Fruit fly (Drosophila melanogaster) whole organism, embryonic: Measurements from ENCODE around the gene Rab9D.
A peak's percentile ranks its signal among the peaks of the same experiment; 100 is the strongest.

Experiments
- ATbp ChIP-seq: fragments of 200-800 bp; sonication (Bioruptor generic); optimal IDR thresholded peaks from 2 replicates; lab custom pipeline; 2017; ENCODE audit warnings: missing biosample characterization, mild to moderate bottlenecking, missing genetic modification characterization, missing genetic modification reagents
- Aef1 ChIP-seq: fragments of 200-800 bp; sonication (Bioruptor generic); IDR thresholded peaks from 3 replicates; pipeline ENCODE4 v1.3.6; 2022; ENCODE audit warnings: missing biosample characterization, missing genetic modification characterization
- BEAF-32 ChIP-seq: fragments of 200-800 bp; sonication (Bioruptor generic); optimal IDR thresholded peaks from 3 replicates; lab custom pipeline; 2017; ENCODE audit warnings: missing biosample characterization, missing genetic modification characterization, mild to moderate bottlenecking, moderate library complexity, missing genetic modification reagents
- CG10147 ChIP-seq: fragments of 200-800 bp; sonication (Bioruptor generic); optimal IDR thresholded peaks from 2 replicates; lab custom pipeline; 2019; ENCODE audit warnings: missing biosample characterization, mild to moderate bottlenecking, missing genetic modification characterization, moderate library complexity
- CG10267 ChIP-seq: fragments of 200-800 bp; sonication (Bioruptor generic); optimal IDR thresholded peaks from 2 replicates; lab custom pipeline; 2018; ENCODE audit warnings: missing biosample characterization, mild to moderate bottlenecking, missing genetic modification characterization, moderate library complexity
- CG10321 ChIP-seq: fragments of 200-800 bp; sonication (Bioruptor generic); IDR thresholded peaks from 2 replicates; pipeline ENCODE4 v1.3.6; 2022; ENCODE audit warnings: missing biosample characterization, missing genetic modification characterization
- CG12659 ChIP-seq: fragments of 200-800 bp; sonication (Bioruptor generic); optimal IDR thresholded peaks from 3 replicates; lab custom pipeline; 2017; ENCODE audit warnings: mild to moderate bottlenecking, missing biosample characterization, missing genetic modification reagents, missing genetic modification characterization
- CG14667 ChIP-seq: fragments of 200-800 bp; sonication (Bioruptor generic); IDR thresholded peaks from 2 replicates; pipeline ENCODE4 v1.3.6; 2022; ENCODE audit warnings: missing biosample characterization, missing genetic modification characterization
- CG1602 ChIP-seq: fragments of 200-800 bp; sonication (Bioruptor generic); optimal IDR thresholded peaks from 3 replicates; lab custom pipeline; 2016; ENCODE audit warnings: missing biosample characterization, missing genetic modification characterization
- CG2889 ChIP-seq: fragments of 200-800 bp; sonication (Bioruptor generic); IDR thresholded peaks from 3 replicates; pipeline ENCODE4 v1.3.6; 2022; ENCODE audit warnings: missing biosample characterization, missing genetic modification characterization
- CG30403 ChIP-seq: fragments of 200-800 bp; sonication (Bioruptor generic); optimal IDR thresholded peaks from 3 replicates; lab custom pipeline; 2016; ENCODE audit warnings: missing biosample characterization, missing genetic modification characterization
- CG5180 ChIP-seq: fragments of 200-800 bp; sonication (Bioruptor generic); optimal IDR thresholded peaks from 3 replicates; lab custom pipeline; 2017; ENCODE audit warnings: missing biosample characterization, missing genetic modification characterization, mild to moderate bottlenecking, moderate library complexity, missing genetic modification reagents
- CG6813 ChIP-seq: fragments of 200-800 bp; sonication (Bioruptor generic); optimal IDR thresholded peaks from 2 replicates; lab custom pipeline; 2017; ENCODE audit warnings: missing biosample characterization, missing genetic modification characterization, mild to moderate bottlenecking, moderate library complexity, missing genetic modification reagents
- CG7372 ChIP-seq: fragments of 200-800 bp; sonication (Bioruptor generic); IDR thresholded peaks from 2 replicates; pipeline ENCODE4 v1.3.6; 2022; ENCODE audit warnings: missing biosample characterization, missing genetic modification characterization
- CG7745 ChIP-seq: fragments of 200-800 bp; sonication (Bioruptor generic); optimal IDR thresholded peaks from 2 replicates; lab custom pipeline; 2018; ENCODE audit warnings: missing biosample characterization, mild to moderate bottlenecking, missing genetic modification characterization, moderate library complexity
- CG9797 ChIP-seq: fragments of 200-800 bp; sonication (Bioruptor generic); optimal IDR thresholded peaks from 3 replicates; lab custom pipeline; 2018; ENCODE audit warnings: missing biosample characterization, mild to moderate bottlenecking, missing genetic modification characterization
- CG9876 ChIP-seq: fragments of 200-800 bp; sonication (Bioruptor generic); optimal IDR thresholded peaks from 2 replicates; lab custom pipeline; 2016; ENCODE audit warnings: missing biosample characterization, missing genetic modification characterization
- CrebB ChIP-seq: fragments of 200-800 bp; sonication (Bioruptor generic); optimal IDR thresholded peaks from 3 replicates; lab custom pipeline; 2018; ENCODE audit warnings: missing biosample characterization, mild to moderate bottlenecking, missing genetic modification characterization
- D19A ChIP-seq: fragments of 200-800 bp; optimal IDR thresholded peaks from 3 replicates; lab custom pipeline; 2019; ENCODE audit warnings: missing biosample characterization, mild to moderate bottlenecking, missing genetic modification characterization, moderate library complexity
- Dip2 ChIP-seq: fragments of 200-800 bp; sonication (Bioruptor generic); IDR thresholded peaks from 2 replicates; pipeline ENCODE4 v1.3.6; 2022; ENCODE audit warnings: missing biosample characterization, missing genetic modification characterization
- Eip74EF ChIP-seq, 2 experiments: fragments of 200-800 bp in 1 of 2; fragments of >200 bp in 1 of 2; sonication (Bioruptor generic) in 1 of 2; optimal IDR thresholded peaks; 2 replicates each; lab custom pipeline; 2017 to 2019; ENCODE audit warnings: missing biosample characterization in 2 of 2, missing genetic modification characterization in 2 of 2, mild to moderate bottlenecking in 1 of 2, moderate library complexity in 1 of 2
- Elba2 ChIP-seq: fragments of 200-800 bp; sonication (Bioruptor generic); optimal IDR thresholded peaks from 3 replicates; lab custom pipeline; 2016; ENCODE audit warnings: missing biosample characterization, missing genetic modification characterization
- Gsc ChIP-seq: fragments of 200-800 bp; sonication (Bioruptor generic); IDR thresholded peaks from 2 replicates; pipeline ENCODE4 v1.3.6; 2022; ENCODE audit warnings: missing biosample characterization, missing genetic modification characterization
- HLH3B ChIP-seq: fragments of 200-800 bp; sonication (Bioruptor generic); IDR thresholded peaks from 2 replicates; pipeline ENCODE4 v1.3.6; 2022; ENCODE audit warnings: missing biosample characterization, missing genetic modification characterization
- Hmx ChIP-seq: fragments of 200-800 bp; sonication (Bioruptor generic); optimal IDR thresholded peaks from 2 replicates; lab custom pipeline; 2016; ENCODE audit warnings: missing biosample characterization, missing genetic modification characterization
- Lhr ChIP-seq: fragments of 200-800 bp; sonication (Bioruptor generic); optimal IDR thresholded peaks from 3 replicates; lab custom pipeline; 2017; ENCODE audit warnings: mild to moderate bottlenecking, missing biosample characterization, missing genetic modification reagents, missing genetic modification characterization
- Mad ChIP-seq: fragments of 200-800 bp; sonication (Bioruptor generic); optimal IDR thresholded peaks from 2 replicates; lab custom pipeline; 2016; ENCODE audit warnings: missing biosample characterization, missing genetic modification characterization
- NfI ChIP-seq: fragments of 200-800 bp; sonication (Bioruptor generic); optimal IDR thresholded peaks from 3 replicates; lab custom pipeline; 2018; ENCODE audit warnings: missing biosample characterization, mild to moderate bottlenecking, missing genetic modification characterization, moderate library complexity
- Pdp1 ChIP-seq, 2 experiments: fragments of 200-800 bp; sonication (Bioruptor generic); optimal IDR thresholded peaks; 3 replicates each; lab custom pipeline; 2016; ENCODE audit warnings: missing biosample characterization in 2 of 2, missing genetic modification characterization in 2 of 2, mild to moderate bottlenecking in 1 of 2, moderate library complexity in 1 of 2
- ab ChIP-seq: fragments of 200-800 bp; sonication (Bioruptor generic); optimal IDR thresholded peaks from 2 replicates; lab custom pipeline; 2016; ENCODE audit warnings: missing biosample characterization, missing genetic modification characterization
- bigmax ChIP-seq: fragments of 200-800 bp; sonication (Bioruptor generic); optimal IDR thresholded peaks from 2 replicates; lab custom pipeline; 2018; ENCODE audit warnings: missing biosample characterization, mild to moderate bottlenecking, missing genetic modification characterization
- chif ChIP-seq, 2 experiments: fragments of 200-800 bp; sonication (Bioruptor generic); optimal IDR thresholded peaks; 3 replicates each; lab custom pipeline; 2016; ENCODE audit warnings: missing biosample characterization in 2 of 2, missing genetic modification characterization in 2 of 2
- chinmo ChIP-seq: fragments of 200-800 bp; sonication (Bioruptor generic); IDR thresholded peaks from 4 replicates; pipeline ENCODE4 v1.3.6; 2022; ENCODE audit warnings: missing biosample characterization, missing genetic modification characterization; ENCODE audit not compliant: partially characterized antibody
- chm ChIP-seq: fragments of 200-800 bp; sonication (Bioruptor generic); IDR thresholded peaks from 2 replicates; pipeline ENCODE4 v1.3.6; 2022; ENCODE audit warnings: missing biosample characterization, missing genetic modification characterization
- danr ChIP-seq: fragments of 200-800 bp; sonication (Bioruptor generic); IDR thresholded peaks from 2 replicates; pipeline ENCODE4 v1.3.6; 2022; ENCODE audit warnings: missing biosample characterization, missing genetic modification characterization
- dm ChIP-seq: fragments of 200-800 bp; sonication (Bioruptor generic); optimal IDR thresholded peaks from 3 replicates; lab custom pipeline; 2016; ENCODE audit warnings: missing biosample characterization, missing genetic modification characterization
- esg ChIP-seq: fragments of 200-800 bp; sonication (Bioruptor generic); conservative IDR thresholded peaks from 2 replicates; pipeline ENCODE4 v1.3.6; 2022; ENCODE audit warnings: missing biosample characterization, missing genetic modification characterization
- lilli ChIP-seq: fragments of 200-800 bp; sonication (Bioruptor generic); optimal IDR thresholded peaks from 3 replicates; lab custom pipeline; 2016; ENCODE audit warnings: missing biosample characterization, missing genetic modification characterization
- nerfin-2 ChIP-seq: fragments of 200-800 bp; sonication (Bioruptor generic); IDR thresholded peaks from 2 replicates; pipeline ENCODE4 v1.3.6; 2022; ENCODE audit warnings: missing biosample characterization, missing genetic modification characterization; ENCODE audit not compliant: partially characterized antibody
- odd ChIP-seq: fragments of 200-800 bp; sonication (Bioruptor generic); optimal IDR thresholded peaks from 2 replicates; lab custom pipeline; 2017; ENCODE audit warnings: missing biosample characterization, mild to moderate bottlenecking, missing genetic modification characterization
- onecut ChIP-seq: fragments of 200-800 bp; sonication (Bioruptor generic); IDR thresholded peaks from 2 replicates; pipeline ENCODE4 v1.3.6; 2022; ENCODE audit warnings: missing biosample characterization, missing genetic modification characterization
- org-1 ChIP-seq: fragments of 200-800 bp; sonication (Bioruptor generic); optimal IDR thresholded peaks from 2 replicates; lab custom pipeline; 2017; ENCODE audit warnings: missing biosample characterization, missing genetic modification characterization
- otp ChIP-seq: fragments of 200-800 bp; sonication (Bioruptor generic); IDR thresholded peaks from 3 replicates; pipeline ENCODE4, ENCODE4 v1.3.6; 2022; ENCODE audit warnings: missing biosample characterization, missing genetic modification characterization
- pfk ChIP-seq: fragments of 200-800 bp; sonication (Bioruptor generic); optimal IDR thresholded peaks from 2 replicates; lab custom pipeline; 2018; ENCODE audit warnings: missing biosample characterization, mild to moderate bottlenecking, missing genetic modification characterization, moderate library complexity
- repo ChIP-seq: fragments of 200-800 bp; sonication (Bioruptor generic); optimal IDR thresholded peaks from 2 replicates; lab custom pipeline; 2016; ENCODE audit warnings: missing biosample characterization, missing genetic modification characterization
- sima ChIP-seq: fragments of 200-800 bp; sonication (Bioruptor generic); optimal IDR thresholded peaks from 2 replicates; lab custom pipeline; 2016; ENCODE audit warnings: missing biosample characterization, missing genetic modification characterization
- ssp ChIP-seq: fragments of 200-800 bp; sonication (Bioruptor generic); IDR thresholded peaks from 2 replicates; pipeline ENCODE4 v1.3.6; 2022; ENCODE audit warnings: missing biosample characterization, missing genetic modification characterization
- ttk ChIP-seq: fragments of 200-800 bp; sonication (Bioruptor generic); IDR thresholded peaks from 2 replicates; pipeline ENCODE4 v2.1.2; 2022; ENCODE audit warnings: missing biosample characterization, missing genetic modification characterization

Rab9D gene

dm6 chrX:10547070-10547856, 41.6 kb upstream of the Rab9D start (continued):
- 0 out of 2 replicates have a peak, but pooled peaks have one; percentile 38 for TF ChIP-seq CG10321
- no peak for TF ChIP-seq nerfin-2 (GFP tag; lab: Robert Waterston, UW)
- TF ChIP-seq otp (GFP tag; lab: Robert Waterston, UW) = peak; percentile 89
- TF ChIP-seq NfI (GFP tag; lab: Kevin White, UChicago) = peak; percentile 88
- TF ChIP-seq chif (GFP tag; optimal IDR thresholded peaks at IDR 0.05; lab: Kevin White, UChicago) = peak; percentile 78 to 90
- TF ChIP-seq CG5180 (GFP tag; lab: Kevin White, UChicago) = peak; percentile 78
- TF ChIP-seq ab (GFP tag; lab: Kevin White, UChicago) = peak; percentile 56
- TF ChIP-seq Eip74EF (GFP tag; optimal IDR thresholded peaks at IDR 0.05; lab: Kevin White, UChicago) = peak in 1 of 2 experiments; percentile 93
- peak; percentile 23; the same call in 1 of the 2 replicates for TF ChIP-seq Dip2
- TF ChIP-seq Mad (GFP tag; lab: Kevin White, UChicago) = peak; percentile 78
- peak; percentile 85 for TF ChIP-seq ATbp (GFP tag; lab: Kevin White, UChicago)
- TF ChIP-seq CG10147 (GFP tag; lab: Kevin White, UChicago) = peak; percentile 70
- peak; percentile 88 for TF ChIP-seq CG1602 (GFP tag; lab: Kevin White, UChicago)
- peak; percentile 88 for TF ChIP-seq esg
- TF ChIP-seq Hmx (GFP tag; lab: Kevin White, UChicago) = peak; percentile 73
- TF ChIP-seq onecut = peak; percentile 83
- TF ChIP-seq CG30403 (GFP tag; lab: Kevin White, UChicago) = peak; percentile 92
- TF ChIP-seq CrebB (tag; lab: Kevin White, UChicago) = peak; percentile 62
- TF ChIP-seq Gsc (GFP tag; lab: Robert Waterston, UW) = peak; percentile 81
- TF ChIP-seq CG9876 (GFP tag; lab: Kevin White, UChicago) = peak; percentile 78
- TF ChIP-seq chm (GFP tag; lab: Robert Waterston, UW) = no peak; the same call in 1 of the 2 replicates
- TF ChIP-seq Aef1 (GFP tag; lab: Robert Waterston, UW) = peak; percentile 89
- no peak for TF ChIP-seq CG9797
- TF ChIP-seq bigmax = no peak
- TF ChIP-seq sima (GFP tag; lab: Kevin White, UChicago) = peak; percentile 37
- TF ChIP-seq pfk (GFP tag; lab: Kevin White, UChicago) = no peak
- peak; percentile 86 for TF ChIP-seq repo
- peak; percentile 86 for TF ChIP-seq danr (GFP tag; lab: Robert Waterston, UW)
- peak; percentile 85 for TF ChIP-seq dm (GFP tag; lab: Kevin White, UChicago)
- TF ChIP-seq chinmo (GFP tag; lab: Robert Waterston, UW) = no peak; the same call in 3 of the 4 replicates
- peak; percentile 77 for TF ChIP-seq CG14667 (GFP tag; lab: Robert Waterston, UW)
- peak; percentile 4 for TF ChIP-seq BEAF-32 (GFP tag; lab: Kevin White, UChicago)
- peak; percentile 94 for TF ChIP-seq HLH3B
- peak; percentile 85 for TF ChIP-seq D19A (tag; lab: Kevin White, UChicago)
- TF ChIP-seq ttk (GFP tag; lab: Robert Waterston, UW) = peak; percentile 95
- peak; percentile 78 for TF ChIP-seq Lhr
- no peak for TF ChIP-seq CG7745 (tag; lab: Kevin White, UChicago)
- TF ChIP-seq lilli (GFP tag; lab: Kevin White, UChicago) = peak; percentile 84
- no peak for TF ChIP-seq Elba2 (GFP tag; lab: Kevin White, UChicago)
- TF ChIP-seq CG2889 = peak; percentile 79
- TF ChIP-seq CG7372 = peak; percentile 76
- peak; percentile 90 for TF ChIP-seq org-1 (GFP tag; lab: Kevin White, UChicago)
- peak; percentile 84 to 87 for TF ChIP-seq Pdp1 (GFP tag; optimal IDR thresholded peaks at IDR 0.05; lab: Kevin White, UChicago)
- peak; percentile 73 for TF ChIP-seq odd (GFP tag; lab: Kevin White, UChicago)
- peak; percentile 76 for TF ChIP-seq CG6813 (GFP tag; lab: Kevin White, UChicago)
- peak; percentile 89 for TF ChIP-seq CG12659 (GFP tag; lab: Kevin White, UChicago)
- peak; percentile 79 for TF ChIP-seq ssp (GFP tag; lab: Robert Waterston, UW)
- TF ChIP-seq CG10267 (tag; lab: Kevin White, UChicago) = peak; percentile 80
